Worm (Caenorhabditis elegans): ENCODE data around the gene F40D4.17.

The F40D4.17 gene

ce11 chrV:17155384-17155858 lies at the start of gene F40D4.17:
Gene F40D4.17 (minus strand): TSS chrV:17155434.
- no peak for TF ChIP-seq lin-11 (tag; optimal IDR thresholded peaks at IDR 0.05)
- no peak for TF ChIP-seq egl-27 (tag; optimal IDR thresholded peaks at IDR 0.05)
- TF ChIP-seq F13H6.1 (tag; optimal IDR thresholded peaks at IDR 0.05), result no peak
- TF ChIP-seq nhr-11 (tag; optimal IDR thresholded peaks at IDR 0.05), result no peak
- TF ChIP-seq fos-1 (tag; optimal IDR thresholded peaks at IDR 0.05), result no peak
- no peak for TF ChIP-seq nhr-21 (tag; optimal IDR thresholded peaks at IDR 0.05)
- TF ChIP-seq peb-1 (tag; optimal IDR thresholded peaks at IDR 0.05), result no peak
- no peak for TF ChIP-seq ZK546.5 (tag; optimal IDR thresholded peaks at IDR 0.05)
- no peak for TF ChIP-seq skn-1 (tag; optimal IDR thresholded peaks at IDR 0.05)
- no peak for TF ChIP-seq ceh-16 (tag; optimal IDR thresholded peaks at IDR 0.05)
- TF ChIP-seq nhr-10 (tag; optimal IDR thresholded peaks at IDR 0.05), result no peak
- TF ChIP-seq ztf-11 (tag; optimal IDR thresholded peaks at IDR 0.05), result no peak
- no peak for TF ChIP-seq ceh-82 (tag; optimal IDR thresholded peaks at IDR 0.05)
- no peak for TF ChIP-seq nhr-237 (tag; optimal IDR thresholded peaks at IDR 0.05)
- no peak for TF ChIP-seq ama-1 (optimal IDR thresholded peaks at IDR 0.05)
- no peak for TF ChIP-seq C34F6.9 (tag; optimal IDR thresholded peaks at IDR 0.05)
- TF ChIP-seq Y55F3AM.14 (GFP tag; optimal IDR thresholded peaks at IDR 0.05), result no peak
- no peak for TF ChIP-seq lsy-2 (tag; optimal IDR thresholded peaks at IDR 0.05)
- TF ChIP-seq lin-13 (GFP tag; optimal IDR thresholded peaks at IDR 0.05), result no peak

- TF ChIP-seq nhr-129 (tag; optimal IDR thresholded peaks at IDR 0.05) (no peak), elt-3 (tag; optimal IDR thresholded peaks at IDR 0.05) (no peak), egl-27 (tag; optimal IDR thresholded peaks at IDR 0.05) (no peak), mdl-1 (tag; optimal IDR thresholded peaks at IDR 0.05) (no peak), Y55F3AM.14 (GFP tag; optimal IDR thresholded peaks at IDR 0.05) (no peak), F13H6.1 (tag; optimal IDR thresholded peaks at IDR 0.05) (no peak), lsy-2 (tag; optimal IDR thresholded peaks at IDR 0.05) (no peak), elt-1 (tag; optimal IDR thresholded peaks at IDR 0.05) (no peak), zag-1 (tag; optimal IDR thresholded peaks at IDR 0.05) (no peak), nhr-25 (tag; optimal IDR thresholded peaks at IDR 0.05) (no peak), unc-39 (tag; optimal IDR thresholded peaks at IDR 0.05) (no peak), nhr-23 (tag; optimal IDR thresholded peaks at IDR 0.05) (no peak), peb-1 (tag; optimal IDR thresholded peaks at IDR 0.05) (no peak), ZK546.5 (tag; optimal IDR thresholded peaks at IDR 0.05) (no peak), ceh-82 (tag; optimal IDR thresholded peaks at IDR 0.05) (no peak), gmeb-1 (tag; optimal IDR thresholded peaks at IDR 0.05) (no peak), mbf-1 (tag; optimal IDR thresholded peaks at IDR 0.05) (no peak), fos-1 (tag; optimal IDR thresholded peaks at IDR 0.05) (no peak), ama-1 (optimal IDR thresholded peaks at IDR 0.05) (no peak), lin-11 (tag; optimal IDR thresholded peaks at IDR 0.05) (no peak)
Measured at ce11 chrV:17201847-17202246, 46.6 kb upstream of the F40D4.17 start, which contains the start of gene Y68A4A.10. Gene Y68A4A.10 (plus strand): TSS chrV:17202147.

- TF ChIP-seq egl-27 (tag; optimal IDR thresholded peaks at IDR 0.05) (no peak), skn-1 (tag; optimal IDR thresholded peaks at IDR 0.05) (no peak), nhr-77 (tag; optimal IDR thresholded peaks at IDR 0.05) (no peak), gmeb-1 (tag; optimal IDR thresholded peaks at IDR 0.05) (no peak), ztf-1 (GFP tag; conservative IDR thresholded peaks at IDR 0.05) (no peak), mbf-1 (tag; optimal IDR thresholded peaks at IDR 0.05) (no peak), nhr-10 (tag; optimal IDR thresholded peaks at IDR 0.05) (no peak), mdl-1 (tag; optimal IDR thresholded peaks at IDR 0.05) (no peak), unc-39 (tag; optimal IDR thresholded peaks at IDR 0.05) (no peak), R02D3.7 (tag; optimal IDR thresholded peaks at IDR 0.05) (no peak), ztf-4 (tag; optimal IDR thresholded peaks at IDR 0.05) (no peak), snpc-4 (tag; optimal IDR thresholded peaks at IDR 0.05) (no peak), elt-3 (tag; optimal IDR thresholded peaks at IDR 0.05) (no peak), elt-1 (tag; optimal IDR thresholded peaks at IDR 0.05) (no peak), dmd-4 (tag; optimal IDR thresholded peaks at IDR 0.05) (no peak), aly-2 (tag; optimal IDR thresholded peaks at IDR 0.05) (no peak), nhr-21 (tag; optimal IDR thresholded peaks at IDR 0.05) (no peak), nhr-12 (tag; optimal IDR thresholded peaks at IDR 0.05) (no peak), nhr-237 (tag; optimal IDR thresholded peaks at IDR 0.05) (no peak)
Measured at ce11 chrV:17198926-17199325, 43.7 kb upstream of the F40D4.17 start, which contains the start of gene srz-96. Gene srz-96 (plus strand): TSS chrV:17199226.

ce11 chrV:17192238-17192637 lies 37.0 kb upstream of the F40D4.17 start, which contains the start of gene srz-47:
Gene srz-47 (minus strand): TSS chrV:17192338.
- TF ChIP-seq crh-2 (tag; optimal IDR thresholded peaks at IDR 0.05) (no peak), ama-1 (optimal IDR thresholded peaks at IDR 0.05) (no peak), blmp-1 (tag; optimal IDR thresholded peaks at IDR 0.05; ENCODE audit: insufficient read depth) (no peak), nhr-11 (tag; optimal IDR thresholded peaks at IDR 0.05) (no peak), lin-39 (tag; optimal IDR thresholded peaks at IDR 0.05) (no peak), ztf-11 (tag; optimal IDR thresholded peaks at IDR 0.05) (no peak), R02D3.7 (tag; optimal IDR thresholded peaks at IDR 0.05) (no peak), mab-5 (tag; optimal IDR thresholded peaks at IDR 0.05) (no peak), skn-1 (tag; optimal IDR thresholded peaks at IDR 0.05) (no peak), ZK546.5 (tag; optimal IDR thresholded peaks at IDR 0.05) (no peak), nhr-237 (tag; optimal IDR thresholded peaks at IDR 0.05) (no peak), nhr-10 (tag; optimal IDR thresholded peaks at IDR 0.05) (no peak), unc-62 (GFP tag; optimal IDR thresholded peaks at IDR 0.05) (no peak), unc-39 (tag; optimal IDR thresholded peaks at IDR 0.05) (no peak), lin-13 (GFP tag; optimal IDR thresholded peaks at IDR 0.05) (no peak), nhr-23 (tag; optimal IDR thresholded peaks at IDR 0.05) (no peak), F13H6.1 (tag; optimal IDR thresholded peaks at IDR 0.05) (no peak)
